Fruit fly (Drosophila melanogaster) ovary, adult (tissue): ENCODE results near the gene CG11626.

ENCODE experiments used
- CG17801 ChIP-seq: fragments of 200-800 bp; optimal IDR thresholded peaks from 2 replicates; lab custom pipeline; 2019; ENCODE audit warnings: missing biosample characterization, mild to moderate bottlenecking, missing genetic modification characterization, moderate library complexity; ENCODE audit not compliant: partially characterized antibody

The CG11626 gene

dm6 chr3R:19460409-19461217 is 51.9 kb downstream of the CG11626 start, which contains the start of gene Dys:
Gene Dys, plus strand, starts transcription at chr3R:19461085.
- no peak for TF ChIP-seq CG17801
